Fruit fly (Drosophila melanogaster): ENCODE measurements around the gene CG32112.

dm6 chr3L:12696503-12696902, 45.0 kb upstream of the CG32112 start:
- TF ChIP-seq CG12299 (tag; optimal IDR thresholded peaks at IDR 0.05), result no peak
- TF ChIP-seq al (GFP tag; IDR thresholded peaks at IDR 0.05), result no peak
- TF ChIP-seq Hr3 (GFP tag; optimal IDR thresholded peaks at IDR 0.05), result no peak
- no peak for TF ChIP-seq B-H2 (GFP tag; optimal IDR thresholded peaks at IDR 0.05)
- TF ChIP-seq h (optimal IDR thresholded peaks at IDR 0.05), result no peak
- TF ChIP-seq scrt (GFP tag; optimal IDR thresholded peaks at IDR 0.05), result no peak
